Fruit fly (Drosophila melanogaster) whole organism, pupa: ENCODE data around the gene Appl.

Source experiments
- CG12605 ChIP-seq: fragments of 200-800 bp; sonication (Bioruptor generic); IDR thresholded peaks from 2 replicates; pipeline ENCODE4 v1.3.6; 2022; ENCODE audit warnings: missing biosample characterization, missing genetic modification characterization
- CG13204 ChIP-seq: fragments of 200-800 bp; sonication (Bioruptor generic); optimal IDR thresholded peaks from 2 replicates; lab custom pipeline; 2018; ENCODE audit warnings: missing biosample characterization, mild to moderate bottlenecking, missing genetic modification characterization, moderate library complexity
- CG14655 ChIP-seq: fragments of 200-800 bp; sonication (Bioruptor generic); optimal IDR thresholded peaks from 3 replicates; lab custom pipeline; 2017; ENCODE audit warnings: mild to moderate bottlenecking, missing biosample characterization, missing genetic modification reagents, missing genetic modification characterization
- CG15710 ChIP-seq: fragments of 200-800 bp; sonication (Bioruptor generic); optimal IDR thresholded peaks from 2 replicates; lab custom pipeline; 2018; ENCODE audit warnings: missing biosample characterization, mild to moderate bottlenecking, missing genetic modification characterization, moderate library complexity
- CG17806 ChIP-seq: fragments of 200-800 bp; sonication (Bioruptor generic); optimal IDR thresholded peaks from 2 replicates; lab custom pipeline; 2018; ENCODE audit warnings: missing biosample characterization, mild to moderate bottlenecking, missing genetic modification characterization, moderate library complexity
- CG32121 ChIP-seq: fragments of 200-800 bp; sonication (Bioruptor generic); IDR thresholded peaks from 2 replicates; pipeline ENCODE4 v1.3.6; 2022; ENCODE audit warnings: missing biosample characterization, missing genetic modification characterization
- CG4496 ChIP-seq: fragments of 200-800 bp; sonication (Bioruptor generic); IDR thresholded peaks from 3 replicates; pipeline ENCODE4 v1.3.6; 2022; ENCODE audit warnings: missing biosample characterization, missing genetic modification characterization
- CG9948 ChIP-seq: fragments of 200-800 bp; sonication (Bioruptor generic); optimal IDR thresholded peaks from 2 replicates; lab custom pipeline; 2018; ENCODE audit warnings: missing biosample characterization, mild to moderate bottlenecking, missing genetic modification characterization, moderate library complexity
- Pif1B ChIP-seq: fragments of 200-800 bp; sonication (Bioruptor generic); optimal IDR thresholded peaks from 3 replicates; lab custom pipeline; 2016; ENCODE audit warnings: missing biosample characterization, missing genetic modification characterization
- fd96Ca ChIP-seq: fragments of 200-800 bp; sonication (Bioruptor generic); IDR thresholded peaks from 3 replicates; pipeline ENCODE4 v1.3.6; 2022; ENCODE audit warnings: missing biosample characterization, missing genetic modification characterization

DNA sequence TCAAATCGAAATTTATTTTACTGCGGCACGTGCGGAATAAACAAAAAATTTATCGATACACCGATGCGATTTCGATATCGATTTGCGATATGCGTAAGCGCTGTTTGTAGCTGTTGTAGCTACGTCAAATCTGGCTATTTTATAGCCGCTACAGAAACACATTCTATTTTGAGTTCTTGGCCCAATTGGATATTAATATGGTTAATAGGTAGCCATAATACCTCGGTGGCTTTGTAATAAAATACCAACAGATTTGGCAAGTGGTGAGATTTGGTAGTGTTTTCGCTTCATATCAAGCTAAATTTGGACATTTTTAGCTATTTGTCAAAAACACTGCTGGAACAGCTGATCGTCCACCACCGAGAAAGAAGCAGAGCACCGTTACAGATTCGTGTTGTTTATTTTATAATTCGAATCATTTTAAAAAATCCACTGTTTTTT, 42.8 kb upstream of the Appl start, which contains the start of the genes CG18273 and CG3156:
- TF ChIP-seq CG17806 (tag; lab: Kevin White, UChicago) = no peak
- peak; percentile 22 for TF ChIP-seq CG15710 (tag; lab: Kevin White, UChicago)
- TF ChIP-seq Pif1B (GFP tag; lab: Kevin White, UChicago) = no peak
- TF ChIP-seq CG9948 (tag; lab: Kevin White, UChicago) = peak; percentile 2
- TF ChIP-seq CG12605 = no peak
- TF ChIP-seq CG32121 (GFP tag; lab: Robert Waterston, UW) = no peak
- no peak for TF ChIP-seq CG13204 (GFP tag; lab: Kevin White, UChicago)
- no peak for TF ChIP-seq CG4496 (GFP tag; lab: Robert Waterston, UW)
- 0 out of 3 replicates have a peak, but pooled peaks have one; percentile 23 for TF ChIP-seq fd96Ca (GFP tag; lab: Robert Waterston, UW)
- TF ChIP-seq CG14655 (GFP tag; lab: Kevin White, UChicago) = no peak
